Fruit fly (Drosophila melanogaster): ENCODE data around the gene GstZ2.

Gene GstZ2

dm6 chr3R:9500193-9501051 lies 40.0 kb upstream of the GstZ2 start (continued):
- no peak for TF ChIP-seq CG7786 (GFP tag; optimal IDR thresholded peaks at IDR 0.05)
- 0 out of 2 replicates have a peak, but pooled peaks have one; percentile 24 for TF ChIP-seq stc (GFP tag; IDR thresholded peaks at IDR 0.05)
- TF ChIP-seq Side (GFP tag; optimal IDR thresholded peaks at IDR 0.05): no peak
- TF ChIP-seq CG15514 (GFP tag; optimal IDR thresholded peaks at IDR 0.05): peak; percentile 24
- TF ChIP-seq bab2 (GFP tag; optimal IDR thresholded peaks at IDR 0.05): peak; percentile 8
- TF ChIP-seq CG14050 (GFP tag; IDR thresholded peaks at IDR 0.05): no peak
- TF ChIP-seq rib (GFP tag; IDR thresholded peaks at IDR 0.05): no peak
- TF ChIP-seq NK7.1 (GFP tag; optimal IDR thresholded peaks at IDR 0.05): no peak
- no peak for TF ChIP-seq jumu (GFP tag; optimal IDR thresholded peaks at IDR 0.05)
- 0 out of 2 replicates have a peak, but pooled peaks have one; percentile 15 for TF ChIP-seq Rx (GFP tag; IDR thresholded peaks at IDR 0.05)
- TF ChIP-seq Adf1 (GFP tag; IDR thresholded peaks at IDR 0.05): no peak
- no peak for TF ChIP-seq salm (tag; optimal IDR thresholded peaks at IDR 0.05)
- TF ChIP-seq wdn (GFP tag; IDR thresholded peaks at IDR 0.05): 0 out of 2 replicates have a peak, but pooled peaks have one; percentile 15
- TF ChIP-seq tna (GFP tag; IDR thresholded peaks at IDR 0.05; ENCODE audit: partially characterized antibody): no peak
- no peak for TF ChIP-seq dan (GFP tag; IDR thresholded peaks at IDR 0.05)
- TF ChIP-seq sens-2 (GFP tag; IDR thresholded peaks at IDR 0.05): no peak
- peak; percentile 21; the same call in 1 of the 3 replicates for TF ChIP-seq Dbx (GFP tag; IDR thresholded peaks at IDR 0.05)
- no peak for TF ChIP-seq CG11247 (GFP tag; IDR thresholded peaks at IDR 0.05)
- TF ChIP-seq CG34376 (GFP tag; optimal IDR thresholded peaks at IDR 0.05): no peak
- TF ChIP-seq row (GFP tag; IDR thresholded peaks at IDR 0.05): no peak
- no peak for TF ChIP-seq Dip3 (GFP tag; optimal IDR thresholded peaks at IDR 0.05)
- TF ChIP-seq sd (tag; optimal IDR thresholded peaks at IDR 0.05): peak; percentile 42
- TF ChIP-seq CG6254 (GFP tag; optimal IDR thresholded peaks at IDR 0.05): no peak
- TF ChIP-seq zf30C (GFP tag; optimal IDR thresholded peaks at IDR 0.05): no peak
- no peak for TF ChIP-seq HLHmδ (GFP tag; optimal IDR thresholded peaks at IDR 0.05)
- TF ChIP-seq Kr (GFP tag; optimal IDR thresholded peaks at IDR 0.05): no peak
- TF ChIP-seq dmrt99B (tag; optimal IDR thresholded peaks at IDR 0.05): no peak
- no peak for TF ChIP-seq CG12155 (GFP tag; optimal IDR thresholded peaks at IDR 0.05)
- TF ChIP-seq CG5245 (GFP tag; optimal IDR thresholded peaks at IDR 0.05): no peak
- no peak for TF ChIP-seq CG9437 (GFP tag; optimal IDR thresholded peaks at IDR 0.05)
- TF ChIP-seq CG2199 (GFP tag; IDR thresholded peaks at IDR 0.05): peak; percentile 34; the same call in 1 of the 3 replicates
- peak; percentile 11 for TF ChIP-seq sens (GFP tag)
- no peak for TF ChIP-seq CG33557 (GFP tag; optimal IDR thresholded peaks at IDR 0.05)
- TF ChIP-seq MTF-1 (GFP tag; optimal IDR thresholded peaks at IDR 0.05; ENCODE audit: borderline replicate concordance): no peak
- TF ChIP-seq kah (GFP tag; optimal IDR thresholded peaks at IDR 0.05): no peak
- 0 out of 2 replicates have a peak, but pooled peaks have one; percentile 15 for TF ChIP-seq CG14441 (GFP tag; IDR thresholded peaks at IDR 0.05)
- no peak for TF ChIP-seq ERR (GFP tag; optimal IDR thresholded peaks at IDR 0.05)
- TF ChIP-seq Sin3A (optimal IDR thresholded peaks at IDR 0.05): no peak
- no peak for TF ChIP-seq CG12391 (tag; optimal IDR thresholded peaks at IDR 0.05)
- TF ChIP-seq CG10462 (GFP tag; optimal IDR thresholded peaks at IDR 0.05): no peak
- no peak for TF ChIP-seq pnt (GFP tag; optimal IDR thresholded peaks at IDR 0.05)
- no peak for TF ChIP-seq CG13775 (GFP tag; optimal IDR thresholded peaks at IDR 0.05)
- no peak for TF ChIP-seq Sox100B (GFP tag; optimal IDR thresholded peaks at IDR 0.05)
- no peak for TF ChIP-seq ap (GFP tag; IDR thresholded peaks at IDR 0.05)
- TF ChIP-seq yki (optimal IDR thresholded peaks at IDR 0.05): no peak
- peak; percentile 11 for TF ChIP-seq CG9817 (tag; optimal IDR thresholded peaks at IDR 0.05)
- no peak for TF ChIP-seq crc (GFP tag; optimal IDR thresholded peaks at IDR 0.05)
- TF ChIP-seq chn (GFP tag; optimal IDR thresholded peaks at IDR 0.05): no peak
- TF ChIP-seq Mad (GFP tag; optimal IDR thresholded peaks at IDR 0.05): no peak
- TF ChIP-seq Fer3 (tag; optimal IDR thresholded peaks at IDR 0.05): no peak
- TF ChIP-seq CG18599 (GFP tag; optimal IDR thresholded peaks at IDR 0.05): peak; percentile 19
